Comparison of ENCODE assay signal across 4 fruit fly cellular contexts in genomic region chr3L:21706144-21706926, dm6.
A peak's percentile ranks its signal among the peaks of the same experiment; 100 is the strongest.
TF ChIP-seq lines count a peak whose summit lies in the region.

TSS of gene CG32447 (minus strand) at chr3L:21706365.

- TF ChIP-seq CTCF in whole organism, embryonic (GFP tag; optimal IDR thresholded peaks at IDR 0.05; lab: Kevin White, UChicago), result no peak

TF ChIP-seq in whole organism, embryonic, 481 proteins besides CTCF, POLR2A, EP300 and RAD21 (continues in another document):
- peak; percentile 16 for TF ChIP-seq CG4820 (GFP tag; optimal IDR thresholded peaks at IDR 0.05; lab: Kevin White, UChicago)
- 0 out of 3 replicates have a peak, but pooled peaks have one; percentile 17 for TF ChIP-seq zfh1 (GFP tag; IDR thresholded peaks at IDR 0.05; lab: Robert Waterston, UW)
- peak; percentile 98 for TF ChIP-seq CG5180 (GFP tag; optimal IDR thresholded peaks at IDR 0.05; lab: Kevin White, UChicago)
- TF ChIP-seq amos (GFP tag; IDR thresholded peaks at IDR 0.05; lab: Robert Waterston, UW; ENCODE audit: partially characterized antibody), result 0 out of 2 replicates have a peak, but pooled peaks have one; percentile 14
- no peak for TF ChIP-seq pho (GFP tag; optimal IDR thresholded peaks at IDR 0.05; lab: Kevin White, UChicago)
- TF ChIP-seq aop (GFP tag; IDR thresholded peaks at IDR 0.05; lab: Robert Waterston, UW), result no peak
- peak; percentile 23 for TF ChIP-seq Ets65A (GFP tag; lab: Kevin White, UChicago)
- peak; percentile 44; the same call in 1 of the 3 replicates for TF ChIP-seq Opbp (GFP tag; IDR thresholded peaks at IDR 0.05; lab: Robert Waterston, UW; ENCODE audit: partially characterized antibody)
- TF ChIP-seq chinmo (GFP tag; IDR thresholded peaks at IDR 0.05; lab: Robert Waterston, UW; ENCODE audit: partially characterized antibody), result 0 out of 4 replicates have a peak, but pooled peaks have one; percentile 55
- TF ChIP-seq CG42726 (GFP tag; IDR thresholded peaks at IDR 0.05; lab: Robert Waterston, UW; ENCODE audit: partially characterized antibody), result 0 out of 2 replicates have a peak, but pooled peaks have one; percentile 13
- 0 out of 2 replicates have a peak, but pooled peaks have one; percentile 26 for TF ChIP-seq CG1024 (GFP tag; IDR thresholded peaks at IDR 0.05; lab: Robert Waterston, UW)
- TF ChIP-seq CG6791 (GFP tag; IDR thresholded peaks at IDR 0.05; lab: Robert Waterston, UW; ENCODE audit: partially characterized antibody), result no peak
- TF ChIP-seq Jarid2 (GFP tag; optimal IDR thresholded peaks at IDR 0.05; lab: Kevin White, UChicago), result peak; percentile 82
- TF ChIP-seq Tbp (GFP tag; optimal IDR thresholded peaks at IDR 0.05; lab: Kevin White, UChicago), result peak; percentile 29
- TF ChIP-seq stwl (tag; optimal IDR thresholded peaks at IDR 0.05; lab: Kevin White, UChicago), result no peak
- no peak for TF ChIP-seq zen2 (GFP tag; IDR thresholded peaks at IDR 0.05; lab: Robert Waterston, UW; ENCODE audit: partially characterized antibody)
- TF ChIP-seq D19A (tag; optimal IDR thresholded peaks at IDR 0.05; lab: Kevin White, UChicago), result no peak
- no peak for TF ChIP-seq row (GFP tag; IDR thresholded peaks at IDR 0.05; lab: Robert Waterston, UW)
- peak; percentile 17 for TF ChIP-seq HLHmδ (GFP tag; optimal IDR thresholded peaks at IDR 0.05; lab: Kevin White, UChicago)

TF ChIP-seq in whole organism, prepupa, 60 proteins besides CTCF, POLR2A, EP300 and RAD21:
- no peak for TF ChIP-seq esn (GFP tag; optimal IDR thresholded peaks at IDR 0.05; lab: Kevin White, UChicago)
- peak; percentile 63 for TF ChIP-seq Eip78C (GFP tag; lab: Kevin White, UChicago)
- no peak for TF ChIP-seq Hr38 (GFP tag; optimal IDR thresholded peaks at IDR 0.05; lab: Kevin White, UChicago)
- no peak for TF ChIP-seq fd59A (GFP tag; optimal IDR thresholded peaks at IDR 0.05; lab: Kevin White, UChicago)
- no peak for TF ChIP-seq Met (GFP tag; optimal IDR thresholded peaks at IDR 0.05; lab: Kevin White, UChicago)
- no peak for TF ChIP-seq OdsH (GFP tag; optimal IDR thresholded peaks at IDR 0.05; lab: Kevin White, UChicago)
- TF ChIP-seq Sox14 (GFP tag; optimal IDR thresholded peaks at IDR 0.05; lab: Kevin White, UChicago), result no peak
- no peak for TF ChIP-seq CG6808 (GFP tag; optimal IDR thresholded peaks at IDR 0.05; lab: Kevin White, UChicago)
- TF ChIP-seq fd85E (GFP tag; optimal IDR thresholded peaks at IDR 0.05; lab: Kevin White, UChicago), result no peak
- TF ChIP-seq CG7368 (GFP tag; optimal IDR thresholded peaks at IDR 0.05; lab: Kevin White, UChicago), result no peak
- TF ChIP-seq salr (GFP tag; optimal IDR thresholded peaks at IDR 0.05; lab: Kevin White, UChicago), result peak in 1 of 2 experiments; percentile 13
- peak; percentile 59 for TF ChIP-seq CG32006 (GFP tag; optimal IDR thresholded peaks at IDR 0.05; lab: Kevin White, UChicago)
- no peak for TF ChIP-seq CG8319 (GFP tag; optimal IDR thresholded peaks at IDR 0.05; lab: Kevin White, UChicago)
- no peak for TF ChIP-seq Blimp-1 (GFP tag; optimal IDR thresholded peaks at IDR 0.05; lab: Kevin White, UChicago)
- TF ChIP-seq CG6276 (GFP tag; optimal IDR thresholded peaks at IDR 0.05; lab: Kevin White, UChicago), result peak; percentile 11
- no peak for TF ChIP-seq Smox (GFP tag; optimal IDR thresholded peaks at IDR 0.05; lab: Kevin White, UChicago)
- no peak for TF ChIP-seq eg (GFP tag; IDR thresholded peaks at IDR 0.05; lab: Robert Waterston, UW)
- TF ChIP-seq spab (GFP tag; optimal IDR thresholded peaks at IDR 0.05; lab: Kevin White, UChicago), result no peak
- TF ChIP-seq svp (GFP tag; lab: Kevin White, UChicago), result no peak
- peak; percentile 22 for TF ChIP-seq Hr4 (GFP tag; optimal IDR thresholded peaks at IDR 0.05; lab: Kevin White, UChicago)
- TF ChIP-seq Sox102F (GFP tag; optimal IDR thresholded peaks at IDR 0.05; lab: Kevin White, UChicago), result no peak

TF ChIP-seq in whole organism, pupa, 21 proteins besides CTCF, POLR2A, EP300 and RAD21:
- no peak for TF ChIP-seq CG9948 (tag; optimal IDR thresholded peaks at IDR 0.05; lab: Kevin White, UChicago)
- no peak for TF ChIP-seq EcR (GFP tag; optimal IDR thresholded peaks at IDR 0.05; lab: Kevin White, UChicago)
- no peak for TF ChIP-seq CG15710 (tag; optimal IDR thresholded peaks at IDR 0.05; lab: Kevin White, UChicago)
- TF ChIP-seq D1 (tag; optimal IDR thresholded peaks at IDR 0.05; lab: Kevin White, UChicago), result no peak
- TF ChIP-seq CG4496 (GFP tag; IDR thresholded peaks at IDR 0.05; lab: Robert Waterston, UW), result no peak
- TF ChIP-seq CG17806 (tag; optimal IDR thresholded peaks at IDR 0.05; lab: Kevin White, UChicago), result no peak
- TF ChIP-seq CG8301 (tag; optimal IDR thresholded peaks at IDR 0.05; lab: Kevin White, UChicago), result peak; percentile 32
- TF ChIP-seq CG13204 (GFP tag; optimal IDR thresholded peaks at IDR 0.05; lab: Kevin White, UChicago), result no peak
- TF ChIP-seq rn (GFP tag; IDR thresholded peaks at IDR 0.05; lab: Robert Waterston, UW), result no peak
- TF ChIP-seq Snoo (tag; optimal IDR thresholded peaks at IDR 0.05; lab: Kevin White, UChicago), result no peak
- no peak for TF ChIP-seq Pif1B (GFP tag; optimal IDR thresholded peaks at IDR 0.05; lab: Kevin White, UChicago)
- no peak for TF ChIP-seq gl (tag; optimal IDR thresholded peaks at IDR 0.05; lab: Kevin White, UChicago)
- no peak for TF ChIP-seq CG8159 (tag; optimal IDR thresholded peaks at IDR 0.05; lab: Kevin White, UChicago)
- no peak for TF ChIP-seq fd96Ca (GFP tag; IDR thresholded peaks at IDR 0.05; lab: Robert Waterston, UW)
- peak; percentile 6; the same call in 1 of the 2 replicates for TF ChIP-seq Ets98B (GFP tag; IDR thresholded peaks at IDR 0.05; lab: Robert Waterston, UW)
- no peak for TF ChIP-seq CG12605 (GFP tag; IDR thresholded peaks at IDR 0.05; lab: Robert Waterston, UW)
- no peak for TF ChIP-seq CG10348 (GFP tag; IDR thresholded peaks at IDR 0.05; lab: Robert Waterston, UW)
- TF ChIP-seq Pif1A (GFP tag; optimal IDR thresholded peaks at IDR 0.05; lab: Kevin White, UChicago), result no peak
- peak; percentile 45 for TF ChIP-seq CG14655 (GFP tag; optimal IDR thresholded peaks at IDR 0.05; lab: Kevin White, UChicago)
- TF ChIP-seq CG34367 (tag; optimal IDR thresholded peaks at IDR 0.05; lab: Kevin White, UChicago), result no peak

TF ChIP-seq in whole organism, wandering third instar larva, 38 proteins besides CTCF, POLR2A, EP300 and RAD21:
- TF ChIP-seq dmrt93B (GFP tag; optimal IDR thresholded peaks at IDR 0.05; lab: Kevin White, UChicago) (no peak), Vsx2 (GFP tag; optimal IDR thresholded peaks at IDR 0.05; lab: Kevin White, UChicago; ENCODE audit: partially characterized antibody) (peak; percentile 46), sv (GFP tag; optimal IDR thresholded peaks at IDR 0.05; lab: Kevin White, UChicago) (no peak), Hr83 (GFP tag; optimal IDR thresholded peaks at IDR 0.05; lab: Kevin White, UChicago; ENCODE audit: poor library complexity, severe bottlenecking) (peak; percentile 4)
